Worm (Caenorhabditis elegans) whole organism, L4/young adult: ENCODE data around the gene lurp-2.
"Not testable (repeated sequence)": the region's sequence is repeated elsewhere in the genome, so short reads cannot be mapped to it uniquely, and the experiment has no call there.

Source experiments
- W03F9.2 ChIP-seq: fragments of 150-350 bp; optimal IDR thresholded peaks from 2 replicates; lab custom pipeline; 2014; ENCODE audit warnings: missing biosample characterization, missing genetic modification characterization
- dao-5 ChIP-seq: sonication (generic microtip); optimal IDR thresholded peaks from 2 replicates; lab custom pipeline; 2016; ENCODE audit warnings: missing genotype, missing genetic modification characterization, moderate library complexity, missing compliant biosample characterization
- him-1 ChIP-seq: sonication (generic microtip); optimal IDR thresholded peaks from 2 replicates; lab custom pipeline; 2016; ENCODE audit warnings: missing genotype, missing genetic modification reagents, missing genetic modification characterization, missing compliant biosample characterization

Gene lurp-2

ce11 chrV:13423045-13423444, 30.4 kb upstream of the lurp-2 start, which contains the start of gene srv-9:
srv-9 (minus strand) TSS chrV:13423145.
- TF ChIP-seq dao-5 (tag; lab: Kevin White, UChicago) (no peak), W03F9.2 (tag; lab: Kevin White, UChicago) (no peak), him-1 (tag; lab: Kevin White, UChicago) (no peak)

ce11 chrV:13423608-13424007, 29.8 kb upstream of the lurp-2 start, which contains the start of gene srv-10:
srv-10 (plus strand) TSS chrV:13423908.
- no peak for TF ChIP-seq dao-5 (tag; lab: Kevin White, UChicago)
- no peak for TF ChIP-seq W03F9.2 (tag; lab: Kevin White, UChicago)
- TF ChIP-seq him-1 (tag; lab: Kevin White, UChicago), result no peak

- TF ChIP-seq dao-5 (tag; lab: Kevin White, UChicago) (no peak), him-1 (tag; lab: Kevin White, UChicago) (no peak), W03F9.2 (tag; lab: Kevin White, UChicago) (no peak)
Observed at ce11 chrV:13426764-13427163, 26.7 kb upstream of the lurp-2 start, which contains the start of gene srd-18. srd-18 (minus strand) TSS chrV:13426864.

ce11 chrV:13427378-13427777, 26.1 kb upstream of the lurp-2 start:
- no peak for TF ChIP-seq dao-5 (tag; lab: Kevin White, UChicago)
- TF ChIP-seq him-1 (tag; lab: Kevin White, UChicago), result no peak
- no peak for TF ChIP-seq W03F9.2 (tag; lab: Kevin White, UChicago)

- TF ChIP-seq him-1 (tag; lab: Kevin White, UChicago), result no peak
- TF ChIP-seq dao-5 (tag; lab: Kevin White, UChicago), result no peak
- no peak for TF ChIP-seq W03F9.2 (tag; lab: Kevin White, UChicago)
Observed at ce11 chrV:13428660-13429059, 24.8 kb upstream of the lurp-2 start, which contains the start of gene srd-19. srd-19 (minus strand) TSS chrV:13428760.

ce11 chrV:13432364-13432763, 21.1 kb upstream of the lurp-2 start, which contains the start of gene srd-17:
srd-17 (minus strand) TSS chrV:13432714.
- no peak for TF ChIP-seq W03F9.2 (tag; lab: Kevin White, UChicago)

- no peak for TF ChIP-seq him-1 (tag; lab: Kevin White, UChicago)
- no peak for TF ChIP-seq dao-5 (tag; lab: Kevin White, UChicago)
- no peak for TF ChIP-seq W03F9.2 (tag; lab: Kevin White, UChicago)
Observed at ce11 chrV:13437473-13438074, 15.9 kb upstream of the lurp-2 start, which contains the start of gene mes-4. mes-4 (minus strand) TSS chrV:13437545.

- no peak for TF ChIP-seq him-1 (tag; lab: Kevin White, UChicago)
- no peak for TF ChIP-seq dao-5 (tag; lab: Kevin White, UChicago)
- TF ChIP-seq W03F9.2 (tag; lab: Kevin White, UChicago), result no peak
Observed at ce11 chrV:13441661-13442060, 11.8 kb upstream of the lurp-2 start, which contains the start of gene col-162. col-162 (plus strand) TSS chrV:13441961.

ce11 chrV:13442819-13443218, 10.6 kb upstream of the lurp-2 start:
- TF ChIP-seq dao-5 (tag; lab: Kevin White, UChicago), result no peak

- not testable (repeated sequence) for TF ChIP-seq W03F9.2, dao-5, him-1 (tag; lab: Kevin White, UChicago)
Observed at ce11 chrV:13443535-13443934, 9.9 kb upstream of the lurp-2 start, which contains the start of gene Y2H9A.6. Y2H9A.6 (plus strand) TSS chrV:13443835.

ce11 chrV:13445229-13445949, 8.0 kb upstream of the lurp-2 start, which contains the start of gene Y2H9A.4:
Y2H9A.4 (plus strand) TSS chrV:13445899.
- no peak for TF ChIP-seq W03F9.2 (tag; lab: Kevin White, UChicago)
- no peak for TF ChIP-seq dao-5 (tag; lab: Kevin White, UChicago)
- no peak for TF ChIP-seq him-1 (tag; lab: Kevin White, UChicago)

ce11 chrV:13455448-13455847, 2.0 kb downstream of the lurp-2 start, which contains the start of gene lurp-3:
lurp-3 (plus strand) TSS chrV:13455748.
- TF ChIP-seq dao-5 (tag; lab: Kevin White, UChicago), result no peak
- TF ChIP-seq W03F9.2 (tag; lab: Kevin White, UChicago), result no peak
- no peak for TF ChIP-seq him-1 (tag; lab: Kevin White, UChicago)

ce11 chrV:13457858-13458257, 4.4 kb downstream of the lurp-2 start, which contains the start of gene F25H9.2:
F25H9.2 (plus strand) TSS chrV:13458083.
- TF ChIP-seq W03F9.2 (tag; lab: Kevin White, UChicago) (no peak), him-1 (tag; lab: Kevin White, UChicago) (no peak), dao-5 (tag; lab: Kevin White, UChicago) (no peak)
